Worm (Caenorhabditis elegans): ENCODE results near the gene sre-37.

ce11 chrII:12488810-12489209 lies 23.2 kb downstream of the sre-37 start:
- TF ChIP-seq klf-2 (GFP tag; conservative IDR thresholded peaks at IDR 0.05) (no peak), med-1 (GFP tag; optimal IDR thresholded peaks at IDR 0.05; ENCODE audit: insufficient read depth) (no peak), T22C8.4 (GFP tag; IDR thresholded peaks at IDR 0.05) (no peak), ztf-23 (GFP tag; IDR thresholded peaks at IDR 0.05) (no peak)

All from whole organism, midembryonic.